Fruit fly (Drosophila melanogaster): ENCODE data around the gene MAGE.

- TF ChIP-seq Ets98B (GFP tag; IDR thresholded peaks at IDR 0.05) (no peak), rn (GFP tag; IDR thresholded peaks at IDR 0.05) (no peak), CG9948 (tag; optimal IDR thresholded peaks at IDR 0.05) (no peak), EcR (GFP tag; optimal IDR thresholded peaks at IDR 0.05) (no peak), CG32121 (GFP tag; IDR thresholded peaks at IDR 0.05) (no peak), CG4496 (GFP tag; IDR thresholded peaks at IDR 0.05) (no peak), CG8301 (tag; optimal IDR thresholded peaks at IDR 0.05) (no peak), CG34367 (tag; optimal IDR thresholded peaks at IDR 0.05) (no peak), D1 (tag; optimal IDR thresholded peaks at IDR 0.05) (no peak), fd96Ca (GFP tag; IDR thresholded peaks at IDR 0.05) (no peak), CG12605 (GFP tag; IDR thresholded peaks at IDR 0.05) (no peak), CG13204 (GFP tag; optimal IDR thresholded peaks at IDR 0.05) (no peak), CG8159 (tag; optimal IDR thresholded peaks at IDR 0.05) (no peak)
These were observed 49.3 kb downstream of the MAGE start for dm6 chr3R:7105503-7106164.
